Worm (Caenorhabditis elegans) whole organism, L2 larva: ENCODE data around the gene mlt-3.

Source experiments
- C34F6.9 ChIP-seq: fragments of 150-350 bp; optimal IDR thresholded peaks from 2 replicates; lab custom pipeline; 2014; ENCODE audit warnings: missing biosample characterization, missing genetic modification characterization
- F13H6.1 ChIP-seq: sonication (generic microtip); optimal IDR thresholded peaks from 2 replicates; lab custom pipeline; 2016; ENCODE audit warnings: missing genetic modification characterization, missing compliant biosample characterization
- R02D3.7 ChIP-seq: fragments of 150-350 bp; optimal IDR thresholded peaks from 2 replicates; lab custom pipeline; 2014; ENCODE audit warnings: missing biosample characterization, missing genetic modification characterization
- Y55F3AM.14 ChIP-seq: fragments of 200-800 bp; sonication (Bioruptor generic); optimal IDR thresholded peaks from 2 replicates; lab custom pipeline; 2018; ENCODE audit warnings: mild to moderate bottlenecking, missing genetic modification characterization, missing compliant biosample characterization
- ZK546.5 ChIP-seq: sonication (generic microtip); optimal IDR thresholded peaks from 2 replicates; lab custom pipeline; 2017; ENCODE audit warnings: missing biosample characterization, missing genetic modification characterization
- aly-2 ChIP-seq: fragments of 150-350 bp; optimal IDR thresholded peaks from 2 replicates; lab custom pipeline; 2014; ENCODE audit warnings: missing biosample characterization, missing genetic modification characterization
- ama-1 ChIP-seq: fragments of 150-350 bp; optimal IDR thresholded peaks from 2 replicates; lab custom pipeline; 2018; ENCODE audit warnings: inconsistent platforms
- blmp-1 ChIP-seq: sonication (generic microtip); optimal IDR thresholded peaks from 2 replicates; lab custom pipeline; 2017; ENCODE audit warnings: missing genetic modification characterization, mild to moderate bottlenecking, missing compliant biosample characterization, antibody characterized with exemption, moderate library complexity; ENCODE audit not compliant: insufficient read depth
- ceh-16 ChIP-seq: fragments of 150-350 bp; optimal IDR thresholded peaks from 2 replicates; lab custom pipeline; 2014; ENCODE audit warnings: missing biosample characterization, missing genetic modification characterization
- ceh-82 ChIP-seq: fragments of 150-350 bp; optimal IDR thresholded peaks from 2 replicates; lab custom pipeline; 2014; ENCODE audit warnings: missing biosample characterization, missing genetic modification characterization
- crh-2 ChIP-seq: sonication (generic microtip); optimal IDR thresholded peaks from 2 replicates; lab custom pipeline; 2017; ENCODE audit warnings: missing biosample characterization, missing genetic modification characterization
- egl-27 ChIP-seq: sonication (generic microtip); optimal IDR thresholded peaks from 3 replicates; lab custom pipeline; 2017; ENCODE audit warnings: missing biosample characterization, missing genetic modification reagents, missing genetic modification characterization
- elt-3 ChIP-seq: sonication (generic microtip); optimal IDR thresholded peaks from 2 replicates; lab custom pipeline; 2017; ENCODE audit warnings: missing biosample characterization, missing genetic modification characterization
- fos-1 ChIP-seq: fragments of 150-350 bp; optimal IDR thresholded peaks from 2 replicates; lab custom pipeline; 2014; ENCODE audit warnings: missing biosample characterization, missing genetic modification characterization
- gmeb-1 ChIP-seq: fragments of 150-350 bp; optimal IDR thresholded peaks from 2 replicates; lab custom pipeline; 2014; ENCODE audit warnings: missing biosample characterization, missing genetic modification characterization
- lin-13 ChIP-seq: fragments of 150-350 bp; optimal IDR thresholded peaks from 2 replicates; lab custom pipeline; 2014; ENCODE audit warnings: missing biosample characterization, missing genetic modification reagents, missing genetic modification characterization
- lsy-2 ChIP-seq, 2 experiments: fragments of 150-350 bp in 1 of 2; sonication (generic microtip) in 1 of 2; optimal IDR thresholded peaks; 2 replicates each; lab custom pipeline; 2014 to 2017; ENCODE audit warnings: missing biosample characterization in 2 of 2, missing genetic modification characterization in 2 of 2
- mab-5 ChIP-seq: fragments of 150-350 bp; optimal IDR thresholded peaks from 2 replicates; lab custom pipeline; 2014; ENCODE audit warnings: missing biosample characterization, missing genetic modification characterization
- mbf-1 ChIP-seq: sonication (generic microtip); optimal IDR thresholded peaks from 2 replicates; lab custom pipeline; 2017; ENCODE audit warnings: missing biosample characterization, missing genetic modification characterization
- mdl-1 ChIP-seq, 2 experiments: fragments of 150-350 bp in 1 of 2; sonication (generic microtip) in 1 of 2; optimal IDR thresholded peaks; 2 replicates each; lab custom pipeline; 2017; ENCODE audit warnings: missing biosample characterization in 2 of 2, missing genetic modification characterization in 2 of 2
- nhr-10 ChIP-seq: sonication (generic microtip); optimal IDR thresholded peaks from 2 replicates; lab custom pipeline; 2017; ENCODE audit warnings: missing biosample characterization, missing genetic modification characterization
- nhr-11 ChIP-seq: fragments of 150-350 bp; optimal IDR thresholded peaks from 2 replicates; lab custom pipeline; 2014; ENCODE audit warnings: missing biosample characterization, missing genetic modification characterization
- nhr-12 ChIP-seq: fragments of 150-350 bp; optimal IDR thresholded peaks from 2 replicates; lab custom pipeline; 2014; ENCODE audit warnings: missing biosample characterization, missing genetic modification characterization
- nhr-129 ChIP-seq: fragments of 150-350 bp; optimal IDR thresholded peaks from 2 replicates; lab custom pipeline; 2014; ENCODE audit warnings: missing biosample characterization, missing genetic modification characterization
- nhr-21 ChIP-seq: fragments of 150-350 bp; optimal IDR thresholded peaks from 2 replicates; lab custom pipeline; 2014; ENCODE audit warnings: missing biosample characterization, missing genetic modification characterization
- nhr-23 ChIP-seq: fragments of 150-350 bp; optimal IDR thresholded peaks from 2 replicates; lab custom pipeline; 2014; ENCODE audit warnings: missing biosample characterization, missing genetic modification reagents, missing genetic modification characterization
- nhr-237 ChIP-seq: fragments of 150-350 bp; optimal IDR thresholded peaks from 2 replicates; lab custom pipeline; 2014; ENCODE audit warnings: missing biosample characterization, missing genetic modification characterization
- nhr-25 ChIP-seq: fragments of 150-350 bp; sonication (generic microtip); optimal IDR thresholded peaks from 3 replicates; lab custom pipeline; 2014; ENCODE audit warnings: missing biosample characterization, missing genetic modification characterization
- nhr-6 ChIP-seq: fragments of 150-350 bp; optimal IDR thresholded peaks from 2 replicates; lab custom pipeline; 2014; ENCODE audit warnings: missing biosample characterization, missing genetic modification characterization
- nhr-77 ChIP-seq: fragments of 150-350 bp; optimal IDR thresholded peaks from 2 replicates; lab custom pipeline; 2014; ENCODE audit warnings: missing biosample characterization, missing genetic modification characterization
- sem-4 ChIP-seq: fragments of 150-350 bp; optimal IDR thresholded peaks from 2 replicates; lab custom pipeline; 2014; ENCODE audit warnings: missing biosample characterization, missing genetic modification reagents, missing genetic modification characterization
- skn-1 ChIP-seq: sonication (generic microtip); optimal IDR thresholded peaks from 2 replicates; lab custom pipeline; 2017; ENCODE audit warnings: missing biosample characterization, missing genetic modification characterization
- sma-3 ChIP-seq: sonication (generic microtip); optimal IDR thresholded peaks from 2 replicates; lab custom pipeline; 2016; ENCODE audit warnings: missing genetic modification reagents, missing genetic modification characterization, missing compliant biosample characterization
- snpc-4 ChIP-seq: fragments of 150-350 bp; optimal IDR thresholded peaks from 2 replicates; lab custom pipeline; 2014; ENCODE audit warnings: missing biosample characterization, missing genetic modification characterization
- unc-39 ChIP-seq: fragments of 150-350 bp; optimal IDR thresholded peaks from 2 replicates; lab custom pipeline; 2014; ENCODE audit warnings: missing biosample characterization, missing genetic modification characterization
- unc-55 ChIP-seq: fragments of 150-350 bp; sonication (generic microtip); optimal IDR thresholded peaks from 3 replicates; lab custom pipeline; 2014; ENCODE audit warnings: missing biosample characterization, missing genetic modification reagents, missing genetic modification characterization
- unc-62 ChIP-seq: fragments of 150-350 bp; optimal IDR thresholded peaks from 2 replicates; lab custom pipeline; 2014; ENCODE audit warnings: missing biosample characterization, missing genetic modification reagents, missing genetic modification characterization
- zag-1 ChIP-seq: fragments of 150-350 bp; optimal IDR thresholded peaks from 2 replicates; lab custom pipeline; 2014; ENCODE audit warnings: missing biosample characterization, missing genetic modification characterization
- ztf-1 ChIP-seq: fragments of 200-800 bp; sonication (Bioruptor generic); conservative IDR thresholded peaks from 2 replicates; pipeline ENCODE4 v1.3.6; 2022; ENCODE audit warnings: missing genetic modification characterization, missing compliant biosample characterization
- ztf-11 ChIP-seq: sonication (generic microtip); optimal IDR thresholded peaks from 2 replicates; lab custom pipeline; 2017; ENCODE audit warnings: missing biosample characterization, missing genetic modification characterization
- ztf-4 ChIP-seq: fragments of 150-350 bp; optimal IDR thresholded peaks from 2 replicates; lab custom pipeline; 2014; ENCODE audit warnings: missing biosample characterization, missing genetic modification characterization

Gene mlt-3

ce11 chrIV:12244706-12245105 lies 17.8 kb upstream of the mlt-3 start, which contains the start of gene sre-15:
sre-15 (minus strand) TSS chrIV:12244806.
- no peak for TF ChIP-seq nhr-6 (tag; lab: Kevin White, UChicago)
- no peak for TF ChIP-seq lsy-2 (tag; optimal IDR thresholded peaks at IDR 0.05; lab: Kevin White, UChicago)
- no peak for TF ChIP-seq gmeb-1 (tag; lab: Kevin White, UChicago)
- TF ChIP-seq zag-1 (tag; lab: Kevin White, UChicago) = no peak
- TF ChIP-seq egl-27 (tag; lab: Kevin White, UChicago) = no peak
- no peak for TF ChIP-seq ztf-1 (GFP tag; lab: Robert Waterston, UW)
- no peak for TF ChIP-seq unc-55 (GFP tag; lab: Kevin White, UChicago)
- no peak for TF ChIP-seq Y55F3AM.14 (GFP tag; lab: Kevin White, UChicago)
- TF ChIP-seq ZK546.5 = no peak
- no peak for TF ChIP-seq ama-1 (lab: Kevin White, UChicago)
- TF ChIP-seq R02D3.7 (tag; lab: Kevin White, UChicago) = no peak
- no peak for TF ChIP-seq sem-4 (tag; lab: Kevin White, UChicago)
- no peak for TF ChIP-seq nhr-237 (tag; lab: Kevin White, UChicago)
- no peak for TF ChIP-seq skn-1 (tag; lab: Kevin White, UChicago)
- no peak for TF ChIP-seq nhr-11
- TF ChIP-seq nhr-21 = no peak
- TF ChIP-seq ceh-82 = no peak
- no peak for TF ChIP-seq unc-62 (GFP tag; lab: Kevin White, UChicago)
- no peak for TF ChIP-seq sma-3 (GFP tag; lab: Kevin White, UChicago)
- no peak for TF ChIP-seq lin-13 (GFP tag; lab: Kevin White, UChicago)

- TF ChIP-seq ceh-16 (tag; lab: Kevin White, UChicago) (no peak), skn-1 (tag; lab: Kevin White, UChicago) (no peak), nhr-25 (no peak), F13H6.1 (tag; lab: Kevin White, UChicago) (no peak), aly-2 (tag; lab: Kevin White, UChicago) (no peak), mbf-1 (no peak), blmp-1 (tag; lab: Kevin White, UChicago) (no peak), ztf-1 (GFP tag; lab: Robert Waterston, UW) (no peak), ztf-4 (tag; lab: Kevin White, UChicago) (no peak), egl-27 (tag; lab: Kevin White, UChicago) (no peak), unc-55 (GFP tag; lab: Kevin White, UChicago) (no peak), nhr-10 (no peak), gmeb-1 (tag; lab: Kevin White, UChicago) (no peak), ztf-11 (tag; lab: Kevin White, UChicago) (no peak), crh-2 (no peak)
Observed at ce11 chrIV:12238851-12239250, 11.9 kb upstream of the mlt-3 start, which contains the start of gene sre-19. sre-19 (minus strand) TSS chrIV:12238951.

ce11 chrIV:12236011-12236410 lies 9.1 kb upstream of the mlt-3 start, which contains the start of gene sre-16:
sre-16 (minus strand) TSS chrIV:12236111.
- TF ChIP-seq snpc-4 (tag; lab: Kevin White, UChicago) (no peak), unc-55 (GFP tag; lab: Kevin White, UChicago) (no peak), nhr-129 (no peak), aly-2 (tag; lab: Kevin White, UChicago) (no peak), zag-1 (tag; lab: Kevin White, UChicago) (no peak), ZK546.5 (no peak), C34F6.9 (tag; lab: Kevin White, UChicago) (no peak), ceh-16 (tag; lab: Kevin White, UChicago) (no peak), elt-3 (no peak), nhr-12 (no peak), unc-39 (tag; lab: Kevin White, UChicago) (no peak), sma-3 (GFP tag; lab: Kevin White, UChicago) (no peak), sem-4 (tag; lab: Kevin White, UChicago) (no peak)

- TF ChIP-seq nhr-11 (no peak), nhr-6 (tag; lab: Kevin White, UChicago) (no peak), F13H6.1 (tag; lab: Kevin White, UChicago) (no peak), unc-62 (GFP tag; lab: Kevin White, UChicago) (no peak), nhr-12 (no peak), R02D3.7 (tag; lab: Kevin White, UChicago) (no peak), mdl-1 (tag; optimal IDR thresholded peaks at IDR 0.05; lab: Kevin White, UChicago) (no peak), egl-27 (tag; lab: Kevin White, UChicago) (no peak), aly-2 (tag; lab: Kevin White, UChicago) (no peak), mab-5 (no peak), zag-1 (tag; lab: Kevin White, UChicago) (no peak), ceh-16 (tag; lab: Kevin White, UChicago) (no peak), nhr-77 (tag; lab: Kevin White, UChicago) (no peak), sma-3 (GFP tag; lab: Kevin White, UChicago) (no peak), nhr-23 (tag; lab: Kevin White, UChicago) (no peak), fos-1 (no peak), unc-55 (GFP tag; lab: Kevin White, UChicago) (no peak)
- TF ChIP-seq, all 48 proteins: peak for 0
Observed at ce11 chrIV:12229679-12230078, 2.8 kb upstream of the mlt-3 start, which contains the start of gene sre-18. sre-18 (minus strand) TSS chrIV:12229779.
